Worm (Caenorhabditis elegans) whole organism, L1 larva: ENCODE results near the gene fshr-1.
A peak's percentile ranks its signal among the peaks of the same experiment; 100 is the strongest.

Source experiments
- C04F5.9 ChIP-seq: sonication (generic microtip); optimal IDR thresholded peaks from 2 replicates; lab custom pipeline; 2016; ENCODE audit warnings: missing genetic modification characterization, missing compliant biosample characterization
- ceh-63 ChIP-seq: fragments of 200-800 bp; sonication (Bioruptor generic); optimal IDR thresholded peaks from 2 replicates; lab custom pipeline; 2018; ENCODE audit warnings: mild to moderate bottlenecking, missing genetic modification characterization, missing compliant biosample characterization
- ceh-88 ChIP-seq: fragments of 200-800 bp; sonication (Bioruptor generic); IDR thresholded peaks from 2 replicates; pipeline ENCODE4 v1.3.6; 2022; ENCODE audit warnings: missing genetic modification characterization, missing compliant biosample characterization
- dpl-1 ChIP-seq, 3 experiments: fragments of 150-350 bp in 2 of 3; sonication (generic microtip) in 1 of 3; optimal IDR thresholded peaks; 2 replicates each; lab custom pipeline; 2014 to 2017; ENCODE audit warnings: missing biosample characterization in 3 of 3, missing genetic modification characterization in 3 of 3, missing genetic modification reagents in 3 of 3
- dsc-1 ChIP-seq: sonication (generic microtip); optimal IDR thresholded peaks from 2 replicates; lab custom pipeline; 2016; ENCODE audit warnings: mild to moderate bottlenecking, missing genetic modification characterization, missing compliant biosample characterization
- egl-13 ChIP-seq: sonication (generic microtip); optimal IDR thresholded peaks from 2 replicates; lab custom pipeline; 2016; ENCODE audit warnings: missing genotype, missing genetic modification reagents, missing genetic modification characterization, missing compliant biosample characterization
- elt-2 ChIP-seq: sonication (generic microtip); optimal IDR thresholded peaks from 2 replicates; lab custom pipeline; 2016; ENCODE audit warnings: missing genetic modification characterization, mild to moderate bottlenecking, inconsistent platforms, missing compliant biosample characterization, missing genetic modification reagents
- elt-3 ChIP-seq, 6 experiments: fragments of 150-350 bp in 1 of 6; sonication (generic microtip); optimal IDR thresholded peaks; 2 replicates each; lab custom pipeline; 2017 to 2018; ENCODE audit warnings: missing biosample characterization in 6 of 6, missing genetic modification characterization in 6 of 6, inconsistent platforms in 1 of 6
- fkh-4 ChIP-seq: sonication (generic microtip); optimal IDR thresholded peaks from 2 replicates; lab custom pipeline; 2016; ENCODE audit warnings: missing compliant biosample characterization, missing genetic modification characterization, borderline replicate concordance
- fos-1 ChIP-seq: fragments of 150-350 bp; optimal IDR thresholded peaks from 2 replicates; lab custom pipeline; 2014; ENCODE audit warnings: missing biosample characterization, missing genetic modification characterization
- hlh-4 ChIP-seq: sonication (generic microtip); optimal IDR thresholded peaks from 2 replicates; lab custom pipeline; 2016; ENCODE audit warnings: mild to moderate bottlenecking, missing genetic modification characterization, missing compliant biosample characterization
- lin-14 ChIP-seq: fragments of 200-800 bp; sonication (Bioruptor generic); optimal IDR thresholded peaks from 2 replicates; lab custom pipeline; 2018; ENCODE audit warnings: mild to moderate bottlenecking, missing genetic modification characterization, moderate library complexity, missing compliant biosample characterization
- lin-15B ChIP-seq: fragments of 150-350 bp; sonication (generic microtip); optimal IDR thresholded peaks from 3 replicates; lab custom pipeline; 2014; ENCODE audit warnings: missing biosample characterization, missing genetic modification characterization
- lin-39 ChIP-seq: fragments of 150-350 bp; optimal IDR thresholded peaks from 2 replicates; lab custom pipeline; 2014; ENCODE audit warnings: missing biosample characterization, missing genetic modification reagents, missing genetic modification characterization
- mef-2 ChIP-seq: fragments of 150-350 bp; optimal IDR thresholded peaks from 2 replicates; lab custom pipeline; 2014; ENCODE audit warnings: missing biosample characterization, missing genetic modification characterization
- nhr-11 ChIP-seq: fragments of 150-350 bp; optimal IDR thresholded peaks from 2 replicates; lab custom pipeline; 2014; ENCODE audit warnings: missing biosample characterization, missing genetic modification characterization
- nhr-12 ChIP-seq: sonication (generic microtip); optimal IDR thresholded peaks from 2 replicates; lab custom pipeline; 2017; ENCODE audit warnings: missing biosample characterization, missing genetic modification characterization
- nhr-19 ChIP-seq: fragments of 200-800 bp; sonication (Bioruptor generic); conservative IDR thresholded peaks from 2 replicates; pipeline ENCODE4 v1.3.6; 2022; ENCODE audit warnings: missing genetic modification characterization, missing compliant biosample characterization
- nhr-76 ChIP-seq: sonication (generic microtip); optimal IDR thresholded peaks from 2 replicates; lab custom pipeline; 2017; ENCODE audit warnings: missing biosample characterization, missing genetic modification characterization
- nhr-77 ChIP-seq: fragments of 150-350 bp; optimal IDR thresholded peaks from 2 replicates; lab custom pipeline; 2014; ENCODE audit warnings: missing biosample characterization, missing genetic modification characterization
- nhr-90 ChIP-seq: sonication (generic microtip); optimal IDR thresholded peaks from 2 replicates; lab custom pipeline; 2016; ENCODE audit warnings: mild to moderate bottlenecking, missing genetic modification characterization, missing compliant biosample characterization; ENCODE audit not compliant: poor library complexity
- snpc-4 ChIP-seq: fragments of 150-350 bp; optimal IDR thresholded peaks from 2 replicates; lab custom pipeline; 2014; ENCODE audit warnings: missing biosample characterization, missing genetic modification characterization
- snu-23 ChIP-seq: sonication (generic microtip); optimal IDR thresholded peaks from 2 replicates; lab custom pipeline; 2016; ENCODE audit warnings: missing genetic modification characterization, missing compliant biosample characterization
- sox-4 ChIP-seq: sonication (generic microtip); optimal IDR thresholded peaks from 2 replicates; lab custom pipeline; 2016; ENCODE audit warnings: missing genetic modification characterization, missing compliant biosample characterization
- sup-37 ChIP-seq: fragments of 200-800 bp; sonication (Bioruptor generic); optimal IDR thresholded peaks from 2 replicates; lab custom pipeline; 2018; ENCODE audit warnings: mild to moderate bottlenecking, missing genetic modification characterization, missing compliant biosample characterization
- swsn-7 ChIP-seq: sonication (generic microtip); optimal IDR thresholded peaks from 2 replicates; lab custom pipeline; 2016; ENCODE audit warnings: missing genetic modification characterization, missing compliant biosample characterization
- tlp-1 ChIP-seq: fragments of 150-350 bp; optimal IDR thresholded peaks from 2 replicates; lab custom pipeline; 2014; ENCODE audit warnings: missing biosample characterization, missing genetic modification characterization
- unc-130 ChIP-seq: fragments of 150-350 bp; optimal IDR thresholded peaks from 2 replicates; lab custom pipeline; 2017; ENCODE audit warnings: missing biosample characterization, missing genetic modification characterization, inconsistent platforms
- unc-30 ChIP-seq: sonication (generic microtip); optimal IDR thresholded peaks from 2 replicates; lab custom pipeline; 2017; ENCODE audit warnings: missing biosample characterization, missing genetic modification characterization
- unc-98 ChIP-seq: fragments of 200-800 bp; sonication (Bioruptor generic); IDR thresholded peaks from 2 replicates; pipeline ENCODE4 v1.3.6; 2022; ENCODE audit warnings: missing genetic modification characterization, missing compliant biosample characterization
- vab-15 ChIP-seq: sonication (generic microtip); optimal IDR thresholded peaks from 2 replicates; lab custom pipeline; 2017; ENCODE audit warnings: missing genotype, mild to moderate bottlenecking, missing genetic modification characterization, missing compliant biosample characterization
- zag-1 ChIP-seq: fragments of 150-350 bp; optimal IDR thresholded peaks from 2 replicates; lab custom pipeline; 2014; ENCODE audit warnings: missing biosample characterization, missing genetic modification characterization
- ztf-11 ChIP-seq, 2 experiments: sonication (generic microtip); optimal IDR thresholded peaks; 2 replicates each; lab custom pipeline; 2016 to 2017; ENCODE audit warnings: missing genetic modification characterization in 2 of 2, missing biosample characterization in 1 of 2, missing compliant biosample characterization in 1 of 2

Gene fshr-1

ce11 chrV:9909624-9910023 lies 20.0 kb downstream of the fshr-1 start:
- no peak for TF ChIP-seq ztf-11 (tag; optimal IDR thresholded peaks at IDR 0.05; lab: Kevin White, UChicago)
- TF ChIP-seq sup-37 (GFP tag; lab: Kevin White, UChicago): no peak
- TF ChIP-seq snpc-4: no peak
- no peak for TF ChIP-seq dpl-1 (GFP tag; optimal IDR thresholded peaks at IDR 0.05; lab: Kevin White, UChicago)
- no peak for TF ChIP-seq lin-15B (tag; lab: Kevin White, UChicago)
- TF ChIP-seq nhr-77 (tag; lab: Kevin White, UChicago): no peak
- TF ChIP-seq snu-23 (GFP tag; lab: Kevin White, UChicago): no peak
- TF ChIP-seq unc-30 (tag; lab: Kevin White, UChicago): no peak
- TF ChIP-seq swsn-7 (tag; lab: Kevin White, UChicago): no peak
- no peak for TF ChIP-seq nhr-12 (tag; lab: Kevin White, UChicago)

- peak; percentile 70 for TF ChIP-seq lin-14 (GFP tag; lab: Kevin White, UChicago)
- no peak for TF ChIP-seq fkh-4 (tag; lab: Kevin White, UChicago)
- TF ChIP-seq, all 84 proteins: peak for 1
Measured at ce11 chrV:9911165-9911564, 21.5 kb downstream of the fshr-1 start.

ce11 chrV:9913863-9914262 lies 24.2 kb downstream of the fshr-1 start, which contains the start of gene fipr-10:
Gene fipr-10 (plus strand): TSS chrV:9914163.
- TF ChIP-seq dsc-1 (tag; lab: Kevin White, UChicago): no peak
- TF ChIP-seq unc-130: no peak
- TF ChIP-seq ceh-88 (GFP tag; lab: Robert Waterston, UW): no peak
- TF ChIP-seq zag-1 (tag; lab: Kevin White, UChicago): no peak
- no peak for TF ChIP-seq nhr-76
- TF ChIP-seq nhr-11 (tag; lab: Kevin White, UChicago): no peak
- no peak for TF ChIP-seq mef-2
- TF ChIP-seq tlp-1: no peak

ce11 chrV:9915021-9915420 lies 25.4 kb downstream of the fshr-1 start, which contains the start of gene mec-9:
Gene mec-9 (minus strand): TSS chrV:9915121.
- TF ChIP-seq elt-3 (tag; optimal IDR thresholded peaks at IDR 0.05; lab: Kevin White, UChicago) (no peak), vab-15 (tag; lab: Kevin White, UChicago) (no peak), nhr-11 (tag; lab: Kevin White, UChicago) (no peak), hlh-4 (tag; lab: Kevin White, UChicago) (no peak), ztf-11 (tag; optimal IDR thresholded peaks at IDR 0.05; lab: Kevin White, UChicago) (no peak), unc-98 (GFP tag; lab: Robert Waterston, UW) (no peak), lin-15B (tag; lab: Kevin White, UChicago) (no peak)

ce11 chrV:9916665-9917064 lies 27.0 kb downstream of the fshr-1 start, which contains the start of gene C50H2.4:
Gene C50H2.4 (plus strand): TSS chrV:9916965.
- no peak for TF ChIP-seq lin-14 (GFP tag; lab: Kevin White, UChicago)
- TF ChIP-seq egl-13 (tag; lab: Kevin White, UChicago): no peak
- no peak for TF ChIP-seq mef-2
- TF ChIP-seq nhr-19 (GFP tag; lab: Robert Waterston, UW): no peak
- TF ChIP-seq lin-39 (tag; lab: Kevin White, UChicago): no peak
- no peak for TF ChIP-seq fos-1 (tag; lab: Kevin White, UChicago)
- no peak for TF ChIP-seq elt-2
- TF ChIP-seq zag-1 (tag; lab: Kevin White, UChicago): no peak

- TF ChIP-seq C04F5.9 (tag; lab: Kevin White, UChicago) (no peak), sox-4 (tag; lab: Kevin White, UChicago) (no peak), nhr-19 (GFP tag; lab: Robert Waterston, UW) (no peak), ceh-63 (GFP tag; lab: Kevin White, UChicago) (no peak), nhr-11 (tag; lab: Kevin White, UChicago) (no peak), nhr-90 (tag; lab: Kevin White, UChicago) (no peak)
Measured at ce11 chrV:9918410-9918809, 28.8 kb downstream of the fshr-1 start, which contains the start of gene C50H2.5. Gene C50H2.5 (plus strand): TSS chrV:9918710.
